Fruit fly (Drosophila melanogaster): ENCODE results near the gene nyo.

dm6 chr3R:31580032-31580431 is 37.2 kb downstream of the nyo start:
- TF ChIP-seq Pif1A (GFP tag; optimal IDR thresholded peaks at IDR 0.05) (no peak), EcR (GFP tag; optimal IDR thresholded peaks at IDR 0.05) (no peak), CG10348 (GFP tag; IDR thresholded peaks at IDR 0.05) (no peak), Ets98B (GFP tag; IDR thresholded peaks at IDR 0.05) (no peak), CG12605 (GFP tag; IDR thresholded peaks at IDR 0.05) (no peak), CG32121 (GFP tag; IDR thresholded peaks at IDR 0.05) (no peak), D1 (tag; optimal IDR thresholded peaks at IDR 0.05) (no peak), CG17806 (tag; optimal IDR thresholded peaks at IDR 0.05) (no peak)

Measured in whole organism, pupa.